Fruit fly (Drosophila melanogaster) whole organism, prepupa: ENCODE results near the gene Mct1.

Experiments used
- CG11902 ChIP-seq: fragments of 200-800 bp; sonication (Bioruptor generic); optimal IDR thresholded peaks from 3 replicates; lab custom pipeline; 2016; ENCODE audit warnings: missing biosample characterization, missing genetic modification characterization
- Lpt ChIP-seq: fragments of 200-800 bp; sonication (Bioruptor generic); optimal IDR thresholded peaks from 3 replicates; lab custom pipeline; 2016; ENCODE audit warnings: missing biosample characterization, missing genetic modification characterization
- acj6 ChIP-seq: fragments of 200-800 bp; sonication (Bioruptor generic); optimal IDR thresholded peaks from 3 replicates; lab custom pipeline; 2016; ENCODE audit warnings: missing biosample characterization, missing genetic modification characterization
- cyc ChIP-seq: fragments of 200-800 bp; sonication (Bioruptor generic); optimal IDR thresholded peaks from 3 replicates; lab custom pipeline; 2016; ENCODE audit warnings: missing biosample characterization, missing genetic modification characterization

- TF ChIP-seq Lpt, result no peak
- TF ChIP-seq acj6 (GFP tag; lab: Kevin White, UChicago), result no peak
- TF ChIP-seq CG11902 (GFP tag; lab: Kevin White, UChicago), result no peak
- no peak for TF ChIP-seq cyc
Measured at dm6 chrX:2139610-2140009, 49.4 kb upstream of the Mct1 start.
